Worm (Caenorhabditis elegans) whole organism, L4 larva: ENCODE data around the gene C50F4.16.
A peak's percentile ranks its signal among the peaks of the same experiment; 100 is the strongest.

Source experiments
- D1046.2 ChIP-seq: fragments of 200-800 bp; sonication (Bioruptor generic); IDR thresholded peaks from 2 replicates; pipeline ENCODE4 v1.3.6; 2022; ENCODE audit warnings: missing genetic modification characterization, missing compliant biosample characterization
- F10B5.3 ChIP-seq: sonication (generic microtip); optimal IDR thresholded peaks from 2 replicates; lab custom pipeline; 2016; ENCODE audit warnings: mild to moderate bottlenecking, missing genetic modification characterization, missing compliant biosample characterization
- F26F4.8 ChIP-seq: fragments of 200-800 bp; sonication (Bioruptor generic); conservative IDR thresholded peaks from 2 replicates; pipeline ENCODE4 v1.3.6; 2022; ENCODE audit warnings: missing genetic modification characterization, missing compliant biosample characterization
- R02D3.7 ChIP-seq: fragments of 150-350 bp; sonication (generic microtip); optimal IDR thresholded peaks from 3 replicates; lab custom pipeline; 2014; ENCODE audit warnings: missing biosample characterization, missing genetic modification characterization
- T20F7.1 ChIP-seq: fragments of 200-800 bp; sonication (Bioruptor generic); optimal IDR thresholded peaks from 2 replicates; lab custom pipeline; 2018; ENCODE audit warnings: mild to moderate bottlenecking, missing genetic modification characterization, missing compliant biosample characterization
- Y5F2A.4 ChIP-seq: fragments of 200-800 bp; sonication (Bioruptor generic); optimal IDR thresholded peaks from 2 replicates; lab custom pipeline; 2018; ENCODE audit warnings: mild to moderate bottlenecking, missing genetic modification characterization, missing compliant biosample characterization
- ama-1 ChIP-seq: fragments of 150-350 bp; optimal IDR thresholded peaks from 2 replicates; lab custom pipeline; 2014; ENCODE audit warnings: inconsistent platforms, mixed read lengths
- arid-1 ChIP-seq: fragments of 200-800 bp; sonication (Bioruptor generic); conservative IDR thresholded peaks from 2 replicates; pipeline ENCODE4 v1.3.6; 2022; ENCODE audit warnings: missing genetic modification reagents, missing genetic modification characterization, missing compliant biosample characterization
- attf-4 ChIP-seq: sonication (generic microtip); optimal IDR thresholded peaks from 3 replicates; lab custom pipeline; 2017; ENCODE audit warnings: missing biosample characterization, missing genetic modification characterization
- ceh-62 ChIP-seq: sonication (generic microtip); optimal IDR thresholded peaks from 2 replicates; lab custom pipeline; 2017; ENCODE audit warnings: missing biosample characterization, missing genetic modification characterization
- ceh-82 ChIP-seq: sonication (generic microtip); optimal IDR thresholded peaks from 2 replicates; lab custom pipeline; 2017; ENCODE audit warnings: missing biosample characterization, missing genetic modification characterization
- cey-2 ChIP-seq: sonication (generic microtip); optimal IDR thresholded peaks from 3 replicates; lab custom pipeline; 2017; ENCODE audit warnings: missing genetic modification characterization, mild to moderate bottlenecking, missing compliant biosample characterization, antibody characterized with exemption, borderline replicate concordance; ENCODE audit not compliant: insufficient read depth
- daf-12 ChIP-seq: fragments of 150-350 bp; optimal IDR thresholded peaks from 2 replicates; lab custom pipeline; 2014; ENCODE audit warnings: missing biosample characterization, missing genetic modification reagents, missing genetic modification characterization
- daf-8 ChIP-seq: fragments of 200-800 bp; sonication (Bioruptor generic); IDR thresholded peaks from 2 replicates; pipeline ENCODE4 v1.3.6; 2022; ENCODE audit warnings: missing genetic modification characterization, missing compliant biosample characterization
- dmd-6 ChIP-seq: fragments of 200-800 bp; sonication (Bioruptor generic); IDR thresholded peaks from 2 replicates; pipeline ENCODE4 v1.3.6; 2022; ENCODE audit warnings: missing genetic modification reagents, missing genetic modification characterization, missing compliant biosample characterization
- dpl-1 ChIP-seq: fragments of 150-350 bp; optimal IDR thresholded peaks from 2 replicates; lab custom pipeline; 2014; ENCODE audit warnings: missing biosample characterization, missing genetic modification reagents, missing genetic modification characterization
- duxl-1 ChIP-seq: sonication (generic microtip); optimal IDR thresholded peaks from 2 replicates; lab custom pipeline; 2016; ENCODE audit warnings: mild to moderate bottlenecking, missing genetic modification characterization, moderate library complexity, missing compliant biosample characterization; ENCODE audit not compliant: poor library complexity
- dve-1 ChIP-seq: sonication (generic microtip); optimal IDR thresholded peaks from 2 replicates; lab custom pipeline; 2017; ENCODE audit warnings: antibody characterized with exemption, mild to moderate bottlenecking, missing genetic modification characterization, missing compliant biosample characterization; ENCODE audit not compliant: insufficient read depth
- egl-27 ChIP-seq: sonication (generic microtip); optimal IDR thresholded peaks from 3 replicates; lab custom pipeline; 2017; ENCODE audit warnings: missing biosample characterization, missing genetic modification reagents, missing genetic modification characterization
- egl-43 ChIP-seq: fragments of 200-800 bp; sonication (Bioruptor generic); IDR thresholded peaks from 2 replicates; pipeline ENCODE4 v1.3.6; 2022; ENCODE audit warnings: missing genetic modification reagents, missing genetic modification characterization, missing compliant biosample characterization
- gei-8 ChIP-seq: fragments of 200-800 bp; sonication (Bioruptor generic); optimal IDR thresholded peaks from 2 replicates; lab custom pipeline; 2018; ENCODE audit warnings: mild to moderate bottlenecking, missing genetic modification characterization, missing compliant biosample characterization
- hlh-11 ChIP-seq: fragments of 200-800 bp; sonication (Bioruptor generic); optimal IDR thresholded peaks from 2 replicates; lab custom pipeline; 2018; ENCODE audit warnings: mild to moderate bottlenecking, missing genetic modification characterization, missing compliant biosample characterization
- hmg-1.1 ChIP-seq: fragments of 200-800 bp; sonication (Bioruptor generic); IDR thresholded peaks from 2 replicates; pipeline ENCODE4 v1.3.6; 2022; ENCODE audit warnings: missing genetic modification reagents, missing genetic modification characterization, missing compliant biosample characterization
- lim-7 ChIP-seq: fragments of 200-800 bp; sonication (Bioruptor generic); IDR thresholded peaks from 2 replicates; pipeline ENCODE4 v1.3.6; 2022; ENCODE audit warnings: missing genetic modification characterization, missing compliant biosample characterization
- lin-13 ChIP-seq: fragments of 150-350 bp; optimal IDR thresholded peaks from 2 replicates; lab custom pipeline; 2014; ENCODE audit warnings: missing biosample characterization, missing genetic modification reagents, missing genetic modification characterization
- lin-29 ChIP-seq: fragments of 200-800 bp; sonication (Bioruptor generic); IDR thresholded peaks from 2 replicates; pipeline ENCODE4 v1.3.6; 2022; ENCODE audit warnings: missing genetic modification reagents, missing genetic modification characterization, missing compliant biosample characterization
- lir-3 ChIP-seq: sonication (generic microtip); optimal IDR thresholded peaks from 2 replicates; lab custom pipeline; 2016; ENCODE audit warnings: mild to moderate bottlenecking, missing genetic modification characterization, missing compliant biosample characterization
- lsy-2 ChIP-seq, 2 experiments: fragments of 150-350 bp in 1 of 2; sonication (generic microtip) in 1 of 2; optimal IDR thresholded peaks; 2 replicates each; lab custom pipeline; 2014 to 2017; ENCODE audit warnings: missing biosample characterization in 2 of 2, missing genetic modification characterization in 2 of 2
- mdl-1 ChIP-seq, 2 experiments: fragments of 150-350 bp in 1 of 2; sonication (generic microtip) in 1 of 2; optimal IDR thresholded peaks; 2 replicates each; lab custom pipeline; 2014 to 2017; ENCODE audit warnings: missing biosample characterization in 2 of 2, missing genetic modification characterization in 2 of 2
- mes-2 ChIP-seq: sonication (generic microtip); optimal IDR thresholded peaks from 2 replicates; lab custom pipeline; 2016; ENCODE audit warnings: missing genotype, mild to moderate bottlenecking, missing genetic modification characterization, missing compliant biosample characterization; ENCODE audit not compliant: poor library complexity, severe bottlenecking
- mxl-2 ChIP-seq: fragments of 200-800 bp; sonication (Bioruptor generic); conservative IDR thresholded peaks from 2 replicates; pipeline ENCODE4 v1.3.6; 2022; ENCODE audit warnings: missing genetic modification reagents, missing genetic modification characterization, missing compliant biosample characterization
- mxl-3 ChIP-seq: fragments of 200-800 bp; sonication (Bioruptor generic); optimal IDR thresholded peaks from 2 replicates; lab custom pipeline; 2018; ENCODE audit warnings: mild to moderate bottlenecking, missing genetic modification characterization, missing compliant biosample characterization
- nhr-10 ChIP-seq: fragments of 150-350 bp; optimal IDR thresholded peaks from 2 replicates; lab custom pipeline; 2014; ENCODE audit warnings: missing biosample characterization, missing genetic modification characterization
- nhr-41 ChIP-seq: fragments of 200-800 bp; sonication (Bioruptor generic); IDR thresholded peaks from 2 replicates; pipeline ENCODE4 v1.3.6; 2022; ENCODE audit warnings: missing genetic modification reagents, missing genetic modification characterization, missing compliant biosample characterization
- pha-4 ChIP-seq, 2 experiments: fragments of 150-350 bp in 1 of 2; fragments of 200-800 bp in 1 of 2; sonication (Bioruptor generic) in 1 of 2; IDR thresholded peaks in 1 of 2; optimal IDR thresholded peaks in 1 of 2; 2 replicates each; pipeline versions ENCODE4 v1.3.6 to Lab custom; 2014 to 2022; ENCODE audit warnings: missing genetic modification characterization in 2 of 2, missing genetic modification reagents in 2 of 2, missing biosample characterization in 1 of 2, missing compliant biosample characterization in 1 of 2
- php-3 ChIP-seq: fragments of 200-800 bp; sonication (Bioruptor generic); IDR thresholded peaks from 2 replicates; pipeline ENCODE4 v1.3.6; 2022; ENCODE audit warnings: missing genetic modification reagents, missing genetic modification characterization, missing compliant biosample characterization
- saeg-2 ChIP-seq: fragments of 200-800 bp; sonication (Bioruptor generic); IDR thresholded peaks from 2 replicates; pipeline ENCODE4 v1.3.6; 2022; ENCODE audit warnings: missing genetic modification reagents, missing genetic modification characterization, missing compliant biosample characterization
- set-16 ChIP-seq: fragments of 200-800 bp; sonication (Bioruptor generic); IDR thresholded peaks from 2 replicates; pipeline ENCODE4 v1.3.6; 2022; ENCODE audit warnings: missing genetic modification reagents, missing genetic modification characterization, missing compliant biosample characterization
- skn-1 ChIP-seq: fragments of 150-350 bp; optimal IDR thresholded peaks from 2 replicates; lab custom pipeline; 2014; ENCODE audit warnings: missing biosample characterization, missing genetic modification characterization
- snpc-4 ChIP-seq: fragments of 150-350 bp; optimal IDR thresholded peaks from 2 replicates; lab custom pipeline; 2014; ENCODE audit warnings: missing biosample characterization, missing genetic modification characterization
- spr-1 ChIP-seq: sonication (generic microtip); optimal IDR thresholded peaks from 2 replicates; lab custom pipeline; 2016; ENCODE audit warnings: mild to moderate bottlenecking, missing genetic modification characterization, missing compliant biosample characterization
- tag-97 ChIP-seq: fragments of 200-800 bp; sonication (Bioruptor generic); IDR thresholded peaks from 2 replicates; pipeline ENCODE4 v1.3.6; 2022; ENCODE audit warnings: missing genetic modification characterization, missing compliant biosample characterization
- unc-130 ChIP-seq: sonication (generic microtip); optimal IDR thresholded peaks from 2 replicates; lab custom pipeline; 2016; ENCODE audit warnings: missing genetic modification reagents, missing genetic modification characterization, missing compliant biosample characterization
- unc-39 ChIP-seq: sonication (generic microtip); optimal IDR thresholded peaks from 2 replicates; lab custom pipeline; 2017; ENCODE audit warnings: missing biosample characterization, missing genetic modification characterization
- unc-62 ChIP-seq, 3 experiments: fragments of 150-350 bp in 1 of 3; sonication (generic microtip); optimal IDR thresholded peaks in 2 of 3; peaks in 1 of 3; 1 replicate in 1 of 3; 2 replicates in 2 of 3; lab custom pipeline; 2014 to 2017; ENCODE audit warnings: missing biosample characterization in 3 of 3, missing genetic modification characterization in 3 of 3, missing genetic modification reagents in 3 of 3, missing genotype in 1 of 3
- vab-7 ChIP-seq: fragments of 200-800 bp; sonication (Bioruptor generic); IDR thresholded peaks from 2 replicates; pipeline ENCODE4 v1.3.6; 2022; ENCODE audit warnings: missing genetic modification reagents, missing genetic modification characterization, missing compliant biosample characterization
- zag-1 ChIP-seq: fragments of 150-350 bp; optimal IDR thresholded peaks from 2 replicates; lab custom pipeline; 2014; ENCODE audit warnings: missing biosample characterization, missing genetic modification characterization
- zfp-2 ChIP-seq: sonication (generic microtip); optimal IDR thresholded peaks from 2 replicates; lab custom pipeline; 2016; ENCODE audit warnings: mild to moderate bottlenecking, missing genetic modification characterization, missing compliant biosample characterization
- zip-11 ChIP-seq: fragments of 200-800 bp; sonication (Bioruptor generic); IDR thresholded peaks from 2 replicates; pipeline ENCODE4 v1.3.6; 2022; ENCODE audit warnings: missing genetic modification characterization, missing compliant biosample characterization
- ztf-7 ChIP-seq: fragments of 150-350 bp; optimal IDR thresholded peaks from 2 replicates; lab custom pipeline; 2014; ENCODE audit warnings: missing biosample characterization, missing genetic modification characterization

The C50F4.16 gene

DNA sequence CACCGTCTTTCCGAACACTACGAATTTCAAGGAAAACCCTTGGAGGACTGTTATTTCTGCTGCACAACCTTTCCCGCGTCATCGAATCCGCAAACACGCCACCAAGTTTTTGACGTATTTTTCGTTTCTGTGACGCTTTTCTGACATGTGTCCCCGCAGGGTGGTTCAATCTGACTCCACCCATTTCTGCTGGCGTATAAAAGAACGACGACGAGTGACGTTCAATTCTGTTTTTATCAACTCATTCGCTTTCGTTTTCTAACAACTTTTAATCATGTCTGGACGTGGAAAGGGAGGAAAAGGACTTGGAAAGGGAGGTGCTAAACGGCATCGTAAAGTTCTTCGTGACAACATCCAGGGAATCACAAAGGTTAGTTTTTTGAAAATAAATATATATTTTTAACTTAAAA, 5.5 kb upstream of the C50F4.16 start, which contains the start of gene his-37 (continued):
- no peak for TF ChIP-seq F26F4.8
- TF ChIP-seq vab-7 (GFP tag; lab: Robert Waterston, UW): peak; percentile 92
- peak; percentile 88 for TF ChIP-seq cey-2 (tag; lab: Kevin White, UChicago)
- no peak for TF ChIP-seq ceh-82 (tag; lab: Kevin White, UChicago)
- TF ChIP-seq daf-8 (GFP tag; lab: Robert Waterston, UW): peak; percentile 85; the same call in 1 of the 2 replicates
- peak; percentile 95 to 97 for TF ChIP-seq lsy-2 (tag; optimal IDR thresholded peaks at IDR 0.05; lab: Kevin White, UChicago)
- peak; percentile 95 for TF ChIP-seq mes-2 (tag; lab: Kevin White, UChicago)
- peak; percentile 52 for TF ChIP-seq unc-39 (tag; lab: Kevin White, UChicago)
- peak; percentile 27 for TF ChIP-seq egl-27 (tag; lab: Kevin White, UChicago)
- peak; percentile 95 for TF ChIP-seq dpl-1
- TF ChIP-seq nhr-10: peak; percentile 73
- TF ChIP-seq dve-1 (tag; lab: Kevin White, UChicago): peak; percentile 100
- peak; percentile 74 to 97 for TF ChIP-seq mdl-1 (tag; optimal IDR thresholded peaks at IDR 0.05; lab: Kevin White, UChicago)
- TF ChIP-seq daf-12: no peak
- peak; percentile 96 for TF ChIP-seq duxl-1
- no peak for TF ChIP-seq R02D3.7 (tag; lab: Kevin White, UChicago)
- peak; percentile 99 for TF ChIP-seq mxl-3
- TF ChIP-seq set-16: peak; percentile 51; the same call in 1 of the 2 replicates
- peak; percentile 78 for TF ChIP-seq skn-1 (tag; lab: Kevin White, UChicago)
- peak; percentile 99 for TF ChIP-seq dmd-6 (GFP tag; lab: Robert Waterston, UW)
- TF ChIP-seq php-3: peak; percentile 94
- peak; percentile 95 for TF ChIP-seq egl-43 (GFP tag; lab: Robert Waterston, UW)
- TF ChIP-seq tag-97 (GFP tag; lab: Robert Waterston, UW): no peak
- no peak for TF ChIP-seq unc-130
- TF ChIP-seq lin-13: peak; percentile 98
- TF ChIP-seq snpc-4 (tag; lab: Kevin White, UChicago): peak; percentile 54
- peak; percentile 83 for TF ChIP-seq zag-1 (tag; lab: Kevin White, UChicago)
- peak; percentile 95 for TF ChIP-seq lin-29 (GFP tag; lab: Robert Waterston, UW)
- peak; percentile 84 for TF ChIP-seq Y5F2A.4 (GFP tag; lab: Kevin White, UChicago)
- TF ChIP-seq hmg-1.1: peak; percentile 97
- TF ChIP-seq lim-7: no peak
- peak; percentile 17 for TF ChIP-seq gei-8
- TF ChIP-seq zfp-2 (tag; lab: Kevin White, UChicago): peak; percentile 85
- peak; percentile 96 for TF ChIP-seq T20F7.1 (GFP tag; lab: Kevin White, UChicago)
- TF ChIP-seq arid-1 (GFP tag; lab: Robert Waterston, UW): peak; percentile 92
- peak; percentile 85; the same call in 1 of the 2 replicates for TF ChIP-seq mxl-2 (GFP tag; lab: Robert Waterston, UW)
- TF ChIP-seq ztf-7 (tag; lab: Kevin White, UChicago): peak; percentile 90
- no peak for TF ChIP-seq ceh-62 (tag; lab: Kevin White, UChicago)
- peak; percentile 88 for TF ChIP-seq nhr-41 (GFP tag; lab: Robert Waterston, UW)
- TF ChIP-seq saeg-2 (GFP tag; lab: Robert Waterston, UW): peak; percentile 96
- TF ChIP-seq ama-1 (lab: Kevin White, UChicago): peak; percentile 95
- peak; percentile 88 for TF ChIP-seq lir-3 (tag; lab: Kevin White, UChicago)
- TF ChIP-seq spr-1 (tag; lab: Kevin White, UChicago): peak; percentile 96
- peak; percentile 97 for TF ChIP-seq pha-4 (GFP tag; IDR thresholded peaks at IDR 0.05; lab: Robert Waterston, UW)
- TF ChIP-seq pha-4 (tag; optimal IDR thresholded peaks at IDR 0.05; lab: Kevin White, UChicago): peak; percentile 98
- peak; percentile 99 for TF ChIP-seq hlh-11 (tag; lab: Kevin White, UChicago)
- TF ChIP-seq attf-4 (tag; lab: Kevin White, UChicago): peak; percentile 21
- peak; percentile 46 to 100 for TF ChIP-seq unc-62 (GFP tag; optimal IDR thresholded peaks at IDR 0.05 in 1 of 2; lab: Kevin White, UChicago)
- TF ChIP-seq unc-62 (tag; optimal IDR thresholded peaks at IDR 0.05; lab: Kevin White, UChicago): no peak
- peak; percentile 91; the same call in 1 of the 2 replicates for TF ChIP-seq D1046.2 (GFP tag; lab: Robert Waterston, UW)
- TF ChIP-seq zip-11 (GFP tag; lab: Robert Waterston, UW): no peak
- peak; percentile 91 for TF ChIP-seq F10B5.3 (tag; lab: Kevin White, UChicago)
